Fruit fly (Drosophila melanogaster) whole organism, embryonic: ENCODE measurements around the gene CG14642.

Source experiments
- Antp ChIP-seq: fragments of 200-800 bp; sonication (Bioruptor generic); optimal IDR thresholded peaks from 3 replicates; lab custom pipeline; 2016; ENCODE audit warnings: missing biosample characterization, missing genetic modification characterization
- Atf3 ChIP-seq: fragments of 200-800 bp; sonication (Bioruptor generic); optimal IDR thresholded peaks from 3 replicates; lab custom pipeline; 2016; ENCODE audit warnings: missing biosample characterization, missing genetic modification characterization
- CG14860 ChIP-seq: fragments of 200-800 bp; sonication (Bioruptor generic); IDR thresholded peaks from 3 replicates; pipeline ENCODE4 v1.3.6; 2022; ENCODE audit warnings: missing biosample characterization, missing genetic modification characterization; ENCODE audit not compliant: partially characterized antibody
- CG15011 ChIP-seq: fragments of 200-800 bp; sonication (Bioruptor generic); optimal IDR thresholded peaks from 3 replicates; lab custom pipeline; 2018; ENCODE audit warnings: missing biosample characterization, mild to moderate bottlenecking, missing genetic modification characterization
- CG15073 ChIP-seq: fragments of 200-800 bp; sonication (Bioruptor generic); optimal IDR thresholded peaks from 2 replicates; lab custom pipeline; 2016; ENCODE audit warnings: missing biosample characterization, missing genetic modification characterization
- CG1603 ChIP-seq: fragments of 200-800 bp; sonication (Bioruptor generic); optimal IDR thresholded peaks from 2 replicates; lab custom pipeline; 2019; ENCODE audit warnings: missing biosample characterization, mild to moderate bottlenecking, missing genetic modification characterization, moderate library complexity
- CG1647 ChIP-seq: fragments of 200-800 bp; sonication (Bioruptor generic); optimal IDR thresholded peaks from 3 replicates; lab custom pipeline; 2016; ENCODE audit warnings: missing biosample characterization, missing genetic modification characterization
- CG17359 ChIP-seq: fragments of 200-800 bp; sonication (Bioruptor generic); optimal IDR thresholded peaks from 3 replicates; lab custom pipeline; 2018; ENCODE audit warnings: missing biosample characterization, mild to moderate bottlenecking, missing genetic modification characterization, moderate library complexity
- CG3065 ChIP-seq: fragments of 200-800 bp; sonication (Bioruptor generic); optimal IDR thresholded peaks from 2 replicates; lab custom pipeline; 2016; ENCODE audit warnings: missing biosample characterization, missing genetic modification characterization
- CG31365 ChIP-seq: fragments of 200-800 bp; sonication (Bioruptor generic); optimal IDR thresholded peaks from 2 replicates; lab custom pipeline; 2018; ENCODE audit warnings: missing biosample characterization, mild to moderate bottlenecking, missing genetic modification characterization
- CG34224 ChIP-seq: fragments of 200-800 bp; sonication (Bioruptor generic); IDR thresholded peaks from 3 replicates; pipeline ENCODE4 v1.3.6; 2022; ENCODE audit warnings: missing biosample characterization, missing genetic modification characterization; ENCODE audit not compliant: partially characterized antibody
- CG3838 ChIP-seq: fragments of 200-800 bp; sonication (Bioruptor generic); optimal IDR thresholded peaks from 3 replicates; lab custom pipeline; 2016; ENCODE audit warnings: missing biosample characterization, missing genetic modification characterization
- CG3847 ChIP-seq: fragments of 200-800 bp; sonication (Bioruptor generic); IDR thresholded peaks from 2 replicates; pipeline ENCODE4 v1.3.6; 2022; ENCODE audit warnings: missing biosample characterization, missing genetic modification characterization
- CG3995 ChIP-seq: fragments of 200-800 bp; sonication (Bioruptor generic); optimal IDR thresholded peaks from 3 replicates; lab custom pipeline; 2016; ENCODE audit warnings: missing biosample characterization, missing genetic modification characterization
- CG4424 ChIP-seq: fragments of 200-800 bp; sonication (Bioruptor generic); optimal IDR thresholded peaks from 3 replicates; lab custom pipeline; 2016; ENCODE audit warnings: missing biosample characterization, missing genetic modification characterization
- CG4617 ChIP-seq: fragments of 200-800 bp; sonication (Bioruptor generic); optimal IDR thresholded peaks from 3 replicates; lab custom pipeline; 2016; ENCODE audit warnings: missing biosample characterization, missing genetic modification characterization, borderline replicate concordance
- CG7357 ChIP-seq: fragments of 200-800 bp; sonication (Bioruptor generic); IDR thresholded peaks from 3 replicates; pipeline ENCODE4 v1.3.6; 2022; ENCODE audit warnings: missing biosample characterization, missing genetic modification characterization
- Dek ChIP-seq: fragments of 200-800 bp; sonication (Bioruptor generic); optimal IDR thresholded peaks from 3 replicates; lab custom pipeline; 2019; ENCODE audit warnings: missing biosample characterization, mild to moderate bottlenecking, missing genetic modification characterization, moderate library complexity
- HHEX ChIP-seq: fragments of 200-800 bp; sonication (Bioruptor generic); optimal IDR thresholded peaks from 3 replicates; lab custom pipeline; 2017; ENCODE audit warnings: missing biosample characterization, mild to moderate bottlenecking, missing genetic modification characterization, missing genetic modification reagents
- Hmr ChIP-seq: fragments of 200-800 bp; sonication (Bioruptor generic); optimal IDR thresholded peaks from 3 replicates; lab custom pipeline; 2017; ENCODE audit warnings: mild to moderate bottlenecking, missing biosample characterization, missing genetic modification reagents, missing genetic modification characterization
- Hr39 ChIP-seq: fragments of >200 bp; optimal IDR thresholded peaks from 2 replicates; lab custom pipeline; 2017
- Hr51 ChIP-seq, 2 experiments: fragments of 200-800 bp; sonication (Bioruptor generic); optimal IDR thresholded peaks; 2 replicates in 1 of 2; 3 replicates in 1 of 2; lab custom pipeline; 2016 to 2018; ENCODE audit warnings: missing biosample characterization in 2 of 2, missing genetic modification characterization in 2 of 2, mild to moderate bottlenecking in 1 of 2, moderate library complexity in 1 of 2
- NC2β ChIP-seq: fragments of 200-800 bp; sonication (Bioruptor generic); optimal IDR thresholded peaks from 2 replicates; lab custom pipeline; 2016; ENCODE audit warnings: missing biosample characterization, missing genetic modification characterization
- Nf-YA ChIP-seq: fragments of 200-800 bp; sonication (Bioruptor generic); IDR thresholded peaks from 2 replicates; pipeline ENCODE4 v1.3.6; 2022; ENCODE audit warnings: missing biosample characterization, missing genetic modification characterization
- NfI ChIP-seq: fragments of 200-800 bp; sonication (Bioruptor generic); optimal IDR thresholded peaks from 3 replicates; lab custom pipeline; 2018; ENCODE audit warnings: missing biosample characterization, mild to moderate bottlenecking, missing genetic modification characterization, moderate library complexity
- Opbp ChIP-seq: fragments of 200-800 bp; sonication (Bioruptor generic); IDR thresholded peaks from 3 replicates; pipeline ENCODE4 v1.3.6; 2022; ENCODE audit warnings: missing biosample characterization, missing genetic modification characterization; ENCODE audit not compliant: partially characterized antibody
- Ravus ChIP-seq: fragments of 200-800 bp; sonication (Bioruptor generic); IDR thresholded peaks from 2 replicates; pipeline ENCODE4 v1.3.6; 2022; ENCODE audit warnings: missing biosample characterization, missing genetic modification characterization
- Rfx ChIP-seq: fragments of 200-800 bp; sonication (Bioruptor generic); IDR thresholded peaks from 2 replicates; pipeline ENCODE4 v1.3.6; 2022; ENCODE audit warnings: missing biosample characterization, missing genetic modification characterization
- Six4 ChIP-seq: fragments of 200-800 bp; sonication (Bioruptor generic); optimal IDR thresholded peaks from 2 replicates; lab custom pipeline; 2016; ENCODE audit warnings: missing biosample characterization, missing genetic modification characterization
- al ChIP-seq: fragments of 200-800 bp; sonication (Bioruptor generic); IDR thresholded peaks from 2 replicates; pipeline ENCODE4 v1.3.6; 2022; ENCODE audit warnings: missing biosample characterization, missing genetic modification characterization
- ash1 ChIP-seq: fragments of 200-800 bp; sonication (Bioruptor generic); optimal IDR thresholded peaks from 2 replicates; lab custom pipeline; 2018; ENCODE audit warnings: missing biosample characterization, mild to moderate bottlenecking, missing genetic modification characterization
- bigmax ChIP-seq: fragments of 200-800 bp; sonication (Bioruptor generic); optimal IDR thresholded peaks from 2 replicates; lab custom pipeline; 2018; ENCODE audit warnings: missing biosample characterization, mild to moderate bottlenecking, missing genetic modification characterization
- caup ChIP-seq: fragments of 200-800 bp; sonication (Bioruptor generic); optimal IDR thresholded peaks from 3 replicates; lab custom pipeline; 2017; ENCODE audit warnings: missing biosample characterization, mild to moderate bottlenecking, missing genetic modification characterization, moderate library complexity; ENCODE audit not compliant: severe bottlenecking
- cwo ChIP-seq: fragments of 200-800 bp; sonication (Bioruptor generic); optimal IDR thresholded peaks from 3 replicates; lab custom pipeline; 2017; ENCODE audit warnings: missing biosample characterization, missing genetic modification characterization, mild to moderate bottlenecking, moderate library complexity, missing genetic modification reagents
- fd96Cb ChIP-seq: fragments of 200-800 bp; sonication (Bioruptor generic); optimal IDR thresholded peaks from 2 replicates; lab custom pipeline; 2018; ENCODE audit warnings: missing biosample characterization, mild to moderate bottlenecking, missing genetic modification characterization, moderate library complexity
- gsb ChIP-seq: fragments of 200-800 bp; sonication (Bioruptor generic); IDR thresholded peaks from 2 replicates; pipeline ENCODE4 v1.3.6; 2022; ENCODE audit warnings: missing biosample characterization, missing genetic modification characterization
- hb ChIP-seq: fragments of 200-800 bp; sonication (Bioruptor generic); IDR thresholded peaks from 3 replicates; pipeline ENCODE4 v1.3.6; 2022; ENCODE audit warnings: missing biosample characterization, missing genetic modification characterization; ENCODE audit not compliant: partially characterized antibody
- hth ChIP-seq: fragments of >200 bp; optimal IDR thresholded peaks from 2 replicates; lab custom pipeline; 2017; ENCODE audit warnings: inconsistent platforms
- jigr1 ChIP-seq: fragments of 200-800 bp; sonication (Bioruptor generic); IDR thresholded peaks from 3 replicates; pipeline ENCODE4 v1.3.6; 2022; ENCODE audit warnings: missing biosample characterization, missing genetic modification characterization
- lilli ChIP-seq: fragments of 200-800 bp; sonication (Bioruptor generic); optimal IDR thresholded peaks from 3 replicates; lab custom pipeline; 2016; ENCODE audit warnings: missing biosample characterization, missing genetic modification characterization
- lov ChIP-seq, 2 experiments: fragments of 200-800 bp in 1 of 2; fragments of >200 bp in 1 of 2; sonication (Bioruptor generic) in 1 of 2; IDR thresholded peaks in 1 of 2; optimal IDR thresholded peaks in 1 of 2; 2 replicates in 1 of 2; 3 replicates in 1 of 2; pipeline versions ENCODE4 v1.3.6 to Lab custom; 2017 to 2022; ENCODE audit warnings: missing biosample characterization in 1 of 2, missing genetic modification characterization in 1 of 2
- luna ChIP-seq: fragments of 200-800 bp; sonication (Bioruptor generic); optimal IDR thresholded peaks from 2 replicates; lab custom pipeline; 2016; ENCODE audit warnings: missing biosample characterization, missing genetic modification characterization
- nau ChIP-seq: fragments of 200-800 bp; sonication (Bioruptor generic); optimal IDR thresholded peaks from 3 replicates; lab custom pipeline; 2017; ENCODE audit warnings: missing biosample characterization, mild to moderate bottlenecking, missing genetic modification characterization, missing genetic modification reagents
- onecut ChIP-seq: fragments of 200-800 bp; sonication (Bioruptor generic); IDR thresholded peaks from 2 replicates; pipeline ENCODE4 v1.3.6; 2022; ENCODE audit warnings: missing biosample characterization, missing genetic modification characterization
- psq ChIP-seq: fragments of 200-800 bp; sonication (Bioruptor generic); optimal IDR thresholded peaks from 2 replicates; lab custom pipeline; 2017; ENCODE audit warnings: missing biosample characterization, missing genetic modification characterization
- pzg ChIP-seq: fragments of 200-800 bp; sonication (Bioruptor generic); optimal IDR thresholded peaks from 3 replicates; lab custom pipeline; 2018; ENCODE audit warnings: missing biosample characterization, mild to moderate bottlenecking, missing genetic modification characterization, moderate library complexity
- slou ChIP-seq: fragments of 200-800 bp; sonication (Bioruptor generic); optimal IDR thresholded peaks from 3 replicates; lab custom pipeline; 2016; ENCODE audit warnings: missing biosample characterization, missing genetic modification characterization
- twi ChIP-seq: fragments of 200-800 bp; optimal IDR thresholded peaks from 2 replicates; lab custom pipeline; 2019; ENCODE audit warnings: missing biosample characterization, mild to moderate bottlenecking, missing genetic modification characterization, moderate library complexity
- wek ChIP-seq: fragments of 200-800 bp; sonication (Bioruptor generic); optimal IDR thresholded peaks from 3 replicates; lab custom pipeline; 2018; ENCODE audit warnings: missing biosample characterization, mild to moderate bottlenecking, missing genetic modification characterization, moderate library complexity
- z ChIP-seq: fragments of 200-800 bp; sonication (Bioruptor generic); IDR thresholded peaks from 3 replicates; pipeline ENCODE4 v1.3.6; 2022; ENCODE audit warnings: missing biosample characterization, missing genetic modification characterization

Gene CG14642

DNA sequence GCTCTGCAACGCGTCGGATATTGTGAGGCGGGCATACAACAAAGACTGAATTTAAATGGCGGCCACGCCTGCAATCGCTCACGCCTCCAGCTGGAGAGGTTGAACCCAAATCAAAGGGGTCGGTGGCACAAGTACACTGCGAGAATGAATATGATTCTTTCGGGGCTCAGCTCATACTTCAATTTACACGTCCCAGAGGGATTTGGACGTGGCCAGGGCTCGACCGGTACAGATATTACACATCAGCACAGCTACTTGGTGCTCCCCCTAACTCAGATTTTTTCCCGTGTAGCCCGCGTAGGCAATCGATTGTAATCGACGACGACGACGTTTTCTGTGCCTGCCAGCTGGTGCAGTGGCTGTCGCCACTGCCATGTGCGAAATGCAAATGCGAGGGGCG is 28.5 kb downstream of the CG14642 start (continued):
- TF ChIP-seq z (GFP tag; lab: Robert Waterston, UW): 0 out of 3 replicates have a peak, but pooled peaks have one; percentile 51
- peak; percentile 63 for TF ChIP-seq Atf3 (GFP tag; lab: Kevin White, UChicago)
- TF ChIP-seq Ravus (GFP tag; lab: Robert Waterston, UW): no peak
- peak; percentile 81 for TF ChIP-seq HHEX (GFP tag; lab: Kevin White, UChicago)
- peak; percentile 81 for TF ChIP-seq fd96Cb (tag; lab: Kevin White, UChicago)
- no peak for TF ChIP-seq bigmax (GFP tag; lab: Kevin White, UChicago)
- peak; percentile 80 for TF ChIP-seq CG3847 (GFP tag; lab: Robert Waterston, UW)
- TF ChIP-seq onecut (GFP tag; lab: Robert Waterston, UW): peak; percentile 84
- TF ChIP-seq CG1647: peak; percentile 71
- peak; percentile 87 for TF ChIP-seq Nf-YA
- peak; percentile 40 to 85 for TF ChIP-seq Hr51 (GFP tag; optimal IDR thresholded peaks at IDR 0.05; lab: Kevin White, UChicago)
- no peak for TF ChIP-seq hth
- TF ChIP-seq CG34224: no peak
- TF ChIP-seq nau: peak; percentile 66
- peak; percentile 62 for TF ChIP-seq Hmr
- TF ChIP-seq NC2β: peak; percentile 58
- TF ChIP-seq CG3995 (GFP tag; lab: Kevin White, UChicago): no peak
- TF ChIP-seq CG17359: peak; percentile 87
- peak; percentile 68 for TF ChIP-seq al (GFP tag; lab: Robert Waterston, UW)
- TF ChIP-seq CG4617 (GFP tag; lab: Kevin White, UChicago): peak; percentile 6
- peak; percentile 88 for TF ChIP-seq Rfx (GFP tag; lab: Robert Waterston, UW)
- TF ChIP-seq Six4 (GFP tag; lab: Kevin White, UChicago): peak; percentile 64
- TF ChIP-seq cwo (GFP tag; lab: Kevin White, UChicago): peak; percentile 57
- TF ChIP-seq lov (optimal IDR thresholded peaks at IDR 0.05; lab: Kevin White, UChicago): no peak
- TF ChIP-seq lov (GFP tag; IDR thresholded peaks at IDR 0.05; lab: Robert Waterston, UW): peak; percentile 86
- no peak for TF ChIP-seq CG15011
- no peak for TF ChIP-seq CG3065 (GFP tag; lab: Kevin White, UChicago)
- peak; percentile 83 for TF ChIP-seq jigr1
- TF ChIP-seq caup (GFP tag; lab: Kevin White, UChicago): peak; percentile 60
- TF ChIP-seq gsb (GFP tag; lab: Robert Waterston, UW): peak; percentile 74
- peak; percentile 73; the same call in 2 of the 3 replicates for TF ChIP-seq CG7357 (GFP tag; lab: Robert Waterston, UW)
- TF ChIP-seq Antp (GFP tag; lab: Kevin White, UChicago): peak; percentile 89
- no peak for TF ChIP-seq pzg (GFP tag; lab: Kevin White, UChicago)
- peak; percentile 44 for TF ChIP-seq Dek (tag; lab: Kevin White, UChicago)
- TF ChIP-seq hb (GFP tag; lab: Robert Waterston, UW): no peak
- TF ChIP-seq CG14860 (GFP tag; lab: Robert Waterston, UW): no peak
- peak; percentile 92 for TF ChIP-seq CG1603 (tag; lab: Kevin White, UChicago)
- TF ChIP-seq CG15073 (GFP tag; lab: Kevin White, UChicago): peak; percentile 10
- TF ChIP-seq twi (tag; lab: Kevin White, UChicago): no peak
- TF ChIP-seq slou (GFP tag; lab: Kevin White, UChicago): peak; percentile 35
- no peak for TF ChIP-seq luna (GFP tag; lab: Kevin White, UChicago)
- no peak for TF ChIP-seq CG3838 (GFP tag; lab: Kevin White, UChicago)
- TF ChIP-seq Opbp (GFP tag; lab: Robert Waterston, UW): no peak
- peak; percentile 78 for TF ChIP-seq CG4424 (GFP tag; lab: Kevin White, UChicago)
- TF ChIP-seq NfI (GFP tag; lab: Kevin White, UChicago): peak; percentile 70
- peak; percentile 31 for TF ChIP-seq CG31365
- no peak for TF ChIP-seq ash1 (GFP tag; lab: Kevin White, UChicago)
- no peak for TF ChIP-seq Hr39 (lab: Kevin White, UChicago)
- TF ChIP-seq psq (GFP tag; lab: Kevin White, UChicago): no peak
- TF ChIP-seq lilli (GFP tag; lab: Kevin White, UChicago): peak; percentile 59
- TF ChIP-seq wek (GFP tag; lab: Kevin White, UChicago): peak; percentile 37
